Worm (Caenorhabditis elegans) whole organism, young adult: Measurements from ENCODE around the gene clec-187.

ENCODE experiments used
- B0019.2 ChIP-seq: fragments of 200-800 bp; sonication (Bioruptor generic); conservative IDR thresholded peaks from 2 replicates; pipeline ENCODE4 v1.3.6; 2022; ENCODE audit warnings: missing genetic modification reagents, missing genetic modification characterization, missing compliant biosample characterization
- B0336.3 ChIP-seq: fragments of 200-800 bp; sonication (Bioruptor generic); IDR thresholded peaks from 2 replicates; pipeline ENCODE4 v1.3.6; 2022; ENCODE audit warnings: missing genetic modification characterization, missing compliant biosample characterization
- C06A6.2 ChIP-seq: fragments of 200-800 bp; sonication (Bioruptor generic); conservative IDR thresholded peaks from 2 replicates; pipeline ENCODE4 v1.3.6; 2022; ENCODE audit warnings: missing genetic modification characterization, missing compliant biosample characterization
- D2030.7 ChIP-seq: fragments of 200-800 bp; sonication (Bioruptor generic); IDR thresholded peaks from 2 replicates; pipeline ENCODE4 v1.3.6; 2022; ENCODE audit warnings: missing genetic modification reagents, missing genetic modification characterization, missing compliant biosample characterization
- F33H1.4 ChIP-seq: fragments of 200-800 bp; sonication (Bioruptor generic); IDR thresholded peaks from 2 replicates; pipeline ENCODE4 v1.3.6; 2022; ENCODE audit warnings: missing genetic modification reagents, missing genetic modification characterization, missing compliant biosample characterization
- F49E8.2 ChIP-seq: sonication (generic microtip); optimal IDR thresholded peaks from 3 replicates; lab custom pipeline; 2017; ENCODE audit warnings: missing genetic modification characterization, mild to moderate bottlenecking, missing compliant biosample characterization, antibody characterized with exemption, moderate library complexity; ENCODE audit not compliant: insufficient read depth
- T07F8.4 ChIP-seq: sonication (generic microtip); optimal IDR thresholded peaks from 2 replicates; lab custom pipeline; 2016; ENCODE audit warnings: mild to moderate bottlenecking, missing genetic modification characterization, moderate library complexity, missing compliant biosample characterization
- Y67H2A.10 ChIP-seq: fragments of 200-800 bp; sonication (Bioruptor generic); conservative IDR thresholded peaks from 2 replicates; pipeline ENCODE4 v1.3.6; 2022; ENCODE audit warnings: missing genetic modification reagents, missing genetic modification characterization, missing compliant biosample characterization
- attf-6 ChIP-seq: fragments of 200-800 bp; sonication (Bioruptor generic); IDR thresholded peaks from 2 replicates; pipeline ENCODE4 v1.3.6; 2022; ENCODE audit warnings: missing genetic modification reagents, missing genetic modification characterization, missing compliant biosample characterization
- bed-1 ChIP-seq: fragments of 200-800 bp; sonication (Bioruptor generic); IDR thresholded peaks from 2 replicates; pipeline ENCODE4 v1.3.6; 2022; ENCODE audit warnings: missing genetic modification reagents, missing genetic modification characterization, missing compliant biosample characterization
- cebp-1 ChIP-seq, 2 experiments: fragments of 200-800 bp in 1 of 2; sonication (Bioruptor generic) in 1 of 2; sonication (generic microtip) in 1 of 2; IDR thresholded peaks in 1 of 2; optimal IDR thresholded peaks in 1 of 2; 2 replicates each; pipeline versions ENCODE4 v1.3.6 to Lab custom; 2017 to 2022; ENCODE audit warnings: missing compliant biosample characterization in 2 of 2, missing genetic modification characterization in 2 of 2, mild to moderate bottlenecking in 1 of 2, missing genetic modification reagents in 1 of 2, moderate library complexity in 1 of 2
- ceh-27 ChIP-seq: fragments of 200-800 bp; sonication (Bioruptor generic); optimal IDR thresholded peaks from 2 replicates; lab custom pipeline; 2018; ENCODE audit warnings: mild to moderate bottlenecking, missing genetic modification characterization, moderate library complexity, missing compliant biosample characterization
- ceh-79 ChIP-seq: sonication (generic microtip); optimal IDR thresholded peaks from 2 replicates; lab custom pipeline; 2017; ENCODE audit warnings: mild to moderate bottlenecking, missing genetic modification characterization, missing compliant biosample characterization
- ceh-91 ChIP-seq: fragments of 200-800 bp; sonication (Bioruptor generic); IDR thresholded peaks from 2 replicates; pipeline ENCODE4 v1.3.6; 2022; ENCODE audit warnings: missing genetic modification reagents, missing genetic modification characterization, missing compliant biosample characterization
- dox-1 ChIP-seq: fragments of 200-800 bp; sonication (Bioruptor generic); IDR thresholded peaks from 2 replicates; pipeline ENCODE4 v1.3.6; 2022; ENCODE audit warnings: missing genetic modification reagents, missing genetic modification characterization, missing compliant biosample characterization
- efl-1 ChIP-seq: fragments of 150-350 bp; optimal IDR thresholded peaks from 2 replicates; lab custom pipeline; 2014; ENCODE audit warnings: missing biosample characterization, missing genetic modification reagents, missing genetic modification characterization
- egl-44 ChIP-seq: fragments of 200-800 bp; sonication (Bioruptor generic); IDR thresholded peaks from 2 replicates; pipeline ENCODE4 v1.3.6; 2022; ENCODE audit warnings: missing genetic modification reagents, missing genetic modification characterization, missing compliant biosample characterization
- hmg-1.2 ChIP-seq: fragments of 200-800 bp; sonication (Bioruptor generic); IDR thresholded peaks from 2 replicates; pipeline ENCODE4 v1.3.6; 2022; ENCODE audit warnings: missing genetic modification reagents, missing genetic modification characterization, missing compliant biosample characterization
- hsf-1 ChIP-seq: fragments of 200-800 bp; sonication (Bioruptor generic); IDR thresholded peaks from 2 replicates; pipeline ENCODE4 v1.3.6; 2022; ENCODE audit warnings: missing genetic modification reagents, missing genetic modification characterization, missing compliant biosample characterization
- lin-40 ChIP-seq: sonication (generic microtip); optimal IDR thresholded peaks from 2 replicates; lab custom pipeline; 2016; ENCODE audit warnings: missing genetic modification characterization, mild to moderate bottlenecking, missing compliant biosample characterization, missing genotype, missing genetic modification reagents
- lin-54 ChIP-seq: fragments of 200-800 bp; sonication (Bioruptor generic); optimal IDR thresholded peaks from 2 replicates; lab custom pipeline; 2018; ENCODE audit warnings: mild to moderate bottlenecking, missing genetic modification characterization, missing compliant biosample characterization
- lir-1 ChIP-seq: fragments of 200-800 bp; sonication (Bioruptor generic); conservative IDR thresholded peaks from 2 replicates; pipeline ENCODE4 v1.3.6; 2022; ENCODE audit warnings: missing genetic modification reagents, missing genetic modification characterization, missing compliant biosample characterization
- madf-10 ChIP-seq: sonication (generic microtip); optimal IDR thresholded peaks from 2 replicates; lab custom pipeline; 2016; ENCODE audit warnings: mild to moderate bottlenecking, missing genetic modification characterization, missing compliant biosample characterization
- madf-6 ChIP-seq: fragments of 200-800 bp; sonication (Bioruptor generic); IDR thresholded peaks from 2 replicates; pipeline ENCODE4 v1.3.6; 2022; ENCODE audit warnings: missing genetic modification reagents, missing genetic modification characterization, missing compliant biosample characterization
- madf-8 ChIP-seq: fragments of 200-800 bp; sonication (Bioruptor generic); conservative IDR thresholded peaks from 2 replicates; pipeline ENCODE4 v1.3.6; 2022; ENCODE audit warnings: missing genetic modification reagents, missing genetic modification characterization, missing compliant biosample characterization
- mel-28 ChIP-seq: sonication (generic microtip); optimal IDR thresholded peaks from 2 replicates; lab custom pipeline; 2016; ENCODE audit warnings: borderline replicate concordance, mild to moderate bottlenecking, missing genetic modification characterization, missing compliant biosample characterization
- mxl-1 ChIP-seq: sonication (generic microtip); optimal IDR thresholded peaks from 2 replicates; lab custom pipeline; 2016; ENCODE audit warnings: missing genetic modification characterization, missing compliant biosample characterization
- nhr-120 ChIP-seq: fragments of 200-800 bp; sonication (Bioruptor generic); IDR thresholded peaks from 2 replicates; pipeline ENCODE4 v1.3.6; 2022; ENCODE audit warnings: missing genetic modification characterization, missing compliant biosample characterization
- nhr-179 ChIP-seq: sonication (generic microtip); optimal IDR thresholded peaks from 2 replicates; lab custom pipeline; 2016; ENCODE audit warnings: mild to moderate bottlenecking, missing genetic modification characterization, missing compliant biosample characterization
- rcor-1 ChIP-seq: fragments of 200-800 bp; sonication (Bioruptor generic); IDR thresholded peaks from 2 replicates; pipeline ENCODE4 v1.3.6; 2022; ENCODE audit warnings: missing genetic modification reagents, missing genetic modification characterization, missing compliant biosample characterization
- sdz-38 ChIP-seq: sonication (generic microtip); optimal IDR thresholded peaks from 2 replicates; lab custom pipeline; 2016; ENCODE audit warnings: missing genotype, missing genetic modification characterization, missing compliant biosample characterization
- sea-2 ChIP-seq: fragments of 200-800 bp; sonication (Bioruptor generic); IDR thresholded peaks from 2 replicates; pipeline ENCODE4 v1.3.6; 2022; ENCODE audit warnings: missing genetic modification characterization, missing compliant biosample characterization
- snpc-3.4 ChIP-seq: sonication (generic microtip); optimal IDR thresholded peaks from 2 replicates; lab custom pipeline; 2017; ENCODE audit warnings: missing genetic modification characterization, mild to moderate bottlenecking, missing compliant biosample characterization, antibody characterized with exemption, moderate library complexity, missing genotype, missing genetic modification reagents
- unc-62 ChIP-seq: fragments of 150-350 bp; optimal IDR thresholded peaks from 2 replicates; lab custom pipeline; 2014; ENCODE audit warnings: missing biosample characterization, missing genetic modification reagents, missing genetic modification characterization
- xnd-1 ChIP-seq: sonication (generic microtip); optimal IDR thresholded peaks from 2 replicates; lab custom pipeline; 2016; ENCODE audit warnings: missing genotype, missing genetic modification reagents, missing genetic modification characterization, missing compliant biosample characterization
- zfh-2 ChIP-seq: fragments of 200-800 bp; sonication (Bioruptor generic); conservative IDR thresholded peaks from 2 replicates; pipeline ENCODE4 v1.3.6; 2022; ENCODE audit warnings: missing genetic modification reagents, missing genetic modification characterization, missing compliant biosample characterization
- zim-3 ChIP-seq: sonication (generic microtip); optimal IDR thresholded peaks from 2 replicates; lab custom pipeline; 2017; ENCODE audit warnings: mild to moderate bottlenecking, missing genetic modification characterization, moderate library complexity, missing compliant biosample characterization
- ztf-18 ChIP-seq: sonication (generic microtip); optimal IDR thresholded peaks from 2 replicates; lab custom pipeline; 2016; ENCODE audit warnings: missing genotype, mild to moderate bottlenecking, missing genetic modification characterization, missing compliant biosample characterization
- ztf-25 ChIP-seq: fragments of 200-800 bp; sonication (Bioruptor generic); IDR thresholded peaks from 2 replicates; pipeline ENCODE4 v1.3.6; 2022; ENCODE audit warnings: missing genetic modification reagents, missing genetic modification characterization, missing compliant biosample characterization

Gene clec-187

ce11 chrIV:12831609-12832500, 39.4 kb downstream of the clec-187 start (continued):
- no peak for TF ChIP-seq ceh-79
- TF ChIP-seq cebp-1 (GFP tag; IDR thresholded peaks at IDR 0.05; lab: Robert Waterston, UW): 0 out of 2 replicates have a peak, but pooled peaks have one; percentile 16
- TF ChIP-seq cebp-1 (tag; optimal IDR thresholded peaks at IDR 0.05; lab: Kevin White, UChicago): peak; percentile 90
- peak; percentile 72 for TF ChIP-seq efl-1
- no peak for TF ChIP-seq mel-28 (tag; lab: Kevin White, UChicago)
- TF ChIP-seq xnd-1: peak; percentile 60
- TF ChIP-seq dox-1 (GFP tag; lab: Robert Waterston, UW): peak; percentile 54
- peak; percentile 81 for TF ChIP-seq lin-54
- peak; percentile 73 for TF ChIP-seq D2030.7 (GFP tag; lab: Robert Waterston, UW)
- TF ChIP-seq F49E8.2 (tag; lab: Kevin White, UChicago): peak; percentile 62
- no peak for TF ChIP-seq sea-2 (GFP tag; lab: Robert Waterston, UW)
- no peak for TF ChIP-seq ceh-27 (GFP tag; lab: Kevin White, UChicago)
- TF ChIP-seq madf-8 (GFP tag; lab: Robert Waterston, UW): peak; percentile 66
- peak; percentile 76 for TF ChIP-seq ceh-91
- no peak for TF ChIP-seq mxl-1 (tag; lab: Kevin White, UChicago)
- peak; percentile 95 for TF ChIP-seq B0019.2
- peak; percentile 43; the same call in 1 of the 2 replicates for TF ChIP-seq B0336.3
- peak; percentile 83 for TF ChIP-seq snpc-3.4 (tag; lab: Kevin White, UChicago)
- peak; percentile 20; the same call in 1 of the 2 replicates for TF ChIP-seq hmg-1.2
- TF ChIP-seq F33H1.4 (GFP tag; lab: Robert Waterston, UW): peak; percentile 70

- TF ChIP-seq attf-6 (no peak), T07F8.4 (tag; lab: Kevin White, UChicago) (no peak), egl-44 (GFP tag; lab: Robert Waterston, UW) (no peak), C06A6.2 (GFP tag; lab: Robert Waterston, UW) (no peak), zfh-2 (no peak), madf-10 (tag; lab: Kevin White, UChicago) (no peak), lin-40 (no peak), ztf-25 (GFP tag; lab: Robert Waterston, UW) (0 out of 2 replicates have a peak, but pooled peaks have one; percentile 16), bed-1 (GFP tag; lab: Robert Waterston, UW) (no peak), sdz-38 (tag; lab: Kevin White, UChicago) (no peak), efl-1 (peak; percentile 68), ztf-18 (no peak), zim-3 (no peak), Y67H2A.10 (GFP tag; lab: Robert Waterston, UW) (no peak), rcor-1 (GFP tag; lab: Robert Waterston, UW) (no peak), hmg-1.2 (0 out of 2 replicates have a peak, but pooled peaks have one; percentile 8), madf-6 (GFP tag; lab: Robert Waterston, UW) (peak; percentile 61), nhr-120 (GFP tag; lab: Robert Waterston, UW) (no peak), hsf-1 (GFP tag; lab: Robert Waterston, UW) (no peak), lir-1 (GFP tag; lab: Robert Waterston, UW) (no peak), snpc-3.4 (tag; lab: Kevin White, UChicago) (peak; percentile 0), unc-62 (GFP tag; lab: Kevin White, UChicago) (no peak), nhr-179 (tag; lab: Kevin White, UChicago) (no peak), F49E8.2 (tag; lab: Kevin White, UChicago) (no peak)
Observed at ce11 chrIV:12830829-12831392, 40.4 kb downstream of the clec-187 start.
